Worm (Caenorhabditis elegans): ENCODE measurements around the gene rocf-1.
A peak's percentile ranks its signal among the peaks of the same experiment; 100 is the strongest.

The rocf-1 gene

DNA sequence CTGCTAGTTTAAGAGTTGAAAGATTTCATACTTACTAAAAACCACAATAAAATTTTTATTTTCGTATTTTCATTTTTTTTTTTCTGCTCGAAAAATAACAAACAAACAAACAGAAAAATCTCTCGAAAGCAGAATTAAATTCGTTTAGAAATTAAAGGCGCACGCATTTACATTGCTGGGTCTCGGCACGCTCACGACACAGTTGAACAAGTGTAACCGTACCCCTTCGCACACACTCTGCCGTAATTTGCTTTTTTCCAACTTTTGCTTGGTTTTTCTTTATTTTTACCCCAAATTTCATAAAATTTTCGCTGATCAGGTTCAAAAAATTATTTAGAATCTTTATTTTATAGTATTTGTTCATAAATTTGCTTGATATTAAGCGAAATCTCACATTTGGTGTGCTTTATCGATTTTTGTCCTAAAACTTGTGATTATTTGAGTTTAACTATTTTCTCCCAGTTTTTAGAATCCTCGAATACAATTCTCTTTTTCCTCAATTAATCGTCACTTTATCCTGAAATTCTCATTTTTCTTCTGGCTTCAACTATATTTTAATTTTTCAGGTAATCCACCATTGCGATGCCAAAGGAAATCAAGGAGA is 47.4 kb upstream of the rocf-1 start, which contains the start of gene rpl-38 (continued):
- TF ChIP-seq pha-4 (GFP tag; IDR thresholded peaks at IDR 0.05) (no peak), pha-4 (tag; optimal IDR thresholded peaks at IDR 0.05) (peak; percentile 80), hlh-11 (tag; optimal IDR thresholded peaks at IDR 0.05) (peak; percentile 56), spr-3 (GFP tag; optimal IDR thresholded peaks at IDR 0.05) (no peak), pqm-1 (tag; optimal IDR thresholded peaks at IDR 0.05) (no peak), cey-2 (tag; optimal IDR thresholded peaks at IDR 0.05; ENCODE audit: borderline replicate concordance, insufficient read depth) (no peak), zfp-2 (tag; optimal IDR thresholded peaks at IDR 0.05) (no peak), nhr-237 (tag; optimal IDR thresholded peaks at IDR 0.05) (no peak), lsy-2 (tag; optimal IDR thresholded peaks at IDR 0.05) (peak; percentile 95 to 99), attf-4 (tag; optimal IDR thresholded peaks at IDR 0.05) (no peak), lin-29 (GFP tag; IDR thresholded peaks at IDR 0.05) (no peak), rbr-2 (tag; optimal IDR thresholded peaks at IDR 0.05) (peak; percentile 69), jun-1 (tag; optimal IDR thresholded peaks at IDR 0.05) (no peak), ztf-11 (tag; optimal IDR thresholded peaks at IDR 0.05) (no peak), snpc-1.2 (GFP tag; IDR thresholded peaks at IDR 0.05) (peak; percentile 60), zip-2 (tag; optimal IDR thresholded peaks at IDR 0.05) (no peak), nhr-25 (tag; optimal IDR thresholded peaks at IDR 0.05; ENCODE audit: borderline replicate concordance, insufficient read depth) (no peak), egl-43 (GFP tag; IDR thresholded peaks at IDR 0.05) (no peak), F10B5.3 (tag; optimal IDR thresholded peaks at IDR 0.05) (peak; percentile 56), daf-12 (tag; optimal IDR thresholded peaks at IDR 0.05) (no peak), vab-7 (GFP tag; IDR thresholded peaks at IDR 0.05) (peak; percentile 38; the same call in 1 of the 2 replicates), ceh-32 (tag; optimal IDR thresholded peaks at IDR 0.05; ENCODE audit: poor library complexity) (no peak), mxl-2 (GFP tag; conservative IDR thresholded peaks at IDR 0.05) (no peak), sdz-12 (GFP tag; optimal IDR thresholded peaks at IDR 0.05) (no peak), lin-13 (GFP tag; optimal IDR thresholded peaks at IDR 0.05) (peak; percentile 72), nhr-42 (GFP tag; IDR thresholded peaks at IDR 0.05) (no peak), ceh-28 (tag; optimal IDR thresholded peaks at IDR 0.05) (no peak), hif-1 (tag; optimal IDR thresholded peaks at IDR 0.05) (peak in 1 of 2 experiments; percentile 62)

- TF ChIP-seq nhr-237 (tag; optimal IDR thresholded peaks at IDR 0.05) (no peak), D1046.2 (GFP tag; IDR thresholded peaks at IDR 0.05) (peak; percentile 85; the same call in 1 of the 2 replicates), rbr-2 (tag; optimal IDR thresholded peaks at IDR 0.05) (peak; percentile 55), ZK546.5 (tag; optimal IDR thresholded peaks at IDR 0.05) (no peak), snpc-1.2 (GFP tag; IDR thresholded peaks at IDR 0.05) (peak; percentile 77), lin-1 (GFP tag; IDR thresholded peaks at IDR 0.05) (peak; percentile 23; the same call in 1 of the 2 replicates), set-16 (GFP tag; IDR thresholded peaks at IDR 0.05) (peak; percentile 43; the same call in 1 of the 2 replicates), ceh-20 (GFP tag; IDR thresholded peaks at IDR 0.05) (peak; percentile 68), vab-7 (GFP tag; IDR thresholded peaks at IDR 0.05) (peak; percentile 76), nhr-102 (tag; optimal IDR thresholded peaks at IDR 0.05) (peak; percentile 26), nhr-28 (tag; optimal IDR thresholded peaks at IDR 0.05) (peak; percentile 16), hif-1 (tag; optimal IDR thresholded peaks at IDR 0.05) (no peak), lsy-2 (tag; optimal IDR thresholded peaks at IDR 0.05) (no peak), ceh-44 (GFP tag; IDR thresholded peaks at IDR 0.05) (peak; percentile 62; the same call in 1 of the 2 replicates), egl-43 (GFP tag; IDR thresholded peaks at IDR 0.05) (peak; percentile 81), php-3 (GFP tag; IDR thresholded peaks at IDR 0.05) (0 out of 2 replicates have a peak, but pooled peaks have one; percentile 39), nhr-10 (tag; optimal IDR thresholded peaks at IDR 0.05) (no peak), hmg-1.1 (GFP tag; IDR thresholded peaks at IDR 0.05) (peak; percentile 48; the same call in 1 of the 2 replicates), sdz-12 (GFP tag; optimal IDR thresholded peaks at IDR 0.05) (peak; percentile 54), ZK337.2 (GFP tag; IDR thresholded peaks at IDR 0.05) (peak; percentile 58; the same call in 1 of the 2 replicates), pha-4 (GFP tag; IDR thresholded peaks at IDR 0.05) (no peak), pha-4 (tag; optimal IDR thresholded peaks at IDR 0.05) (no peak), daf-16 (GFP tag; optimal IDR thresholded peaks at IDR 0.05) (peak; percentile 2 to 65), daf-16 (tag; optimal IDR thresholded peaks at IDR 0.05) (peak; percentile 44), dmd-8 (GFP tag; IDR thresholded peaks at IDR 0.05) (peak; percentile 72), zfp-2 (tag; optimal IDR thresholded peaks at IDR 0.05) (no peak), saeg-2 (GFP tag; IDR thresholded peaks at IDR 0.05) (no peak), F26F4.8 (GFP tag; conservative IDR thresholded peaks at IDR 0.05) (0 out of 2 replicates have a peak, but pooled peaks have one; percentile 49), dmd-9 (GFP tag; IDR thresholded peaks at IDR 0.05) (no peak), nhr-6 (tag; optimal IDR thresholded peaks at IDR 0.05) (no peak), spr-1 (tag; optimal IDR thresholded peaks at IDR 0.05) (peak; percentile 28)
These were observed 40.8 kb upstream of the rocf-1 start for ce11 chrV:15505068-15505467.
